Worm (Caenorhabditis elegans): ENCODE measurements around the gene szy-2.

Gene szy-2

DNA sequence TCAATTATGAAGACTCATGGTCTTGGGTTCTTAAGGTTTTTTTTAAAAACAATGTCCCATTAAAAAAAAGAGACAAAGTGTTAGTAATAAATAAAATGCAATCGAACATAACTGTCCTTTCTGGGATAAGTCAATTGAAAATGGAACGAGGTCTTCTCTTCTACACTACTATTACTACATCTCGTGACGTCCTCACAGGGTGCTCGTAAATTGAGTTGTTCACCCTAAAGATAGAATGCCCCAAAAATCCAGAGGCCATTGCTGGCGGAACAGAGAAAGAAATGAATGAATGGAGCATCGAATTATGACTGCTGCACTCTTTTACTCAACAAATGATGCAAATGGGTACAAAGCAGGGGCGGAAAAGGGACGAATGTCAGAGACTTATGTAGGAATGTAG is 31.3 kb upstream of the szy-2 start:
- no peak for TF ChIP-seq tab-1 (GFP tag; IDR thresholded peaks at IDR 0.05)
- TF ChIP-seq flt-1 (GFP tag; IDR thresholded peaks at IDR 0.05), result no peak
- no peak for TF ChIP-seq T22C8.4 (GFP tag; IDR thresholded peaks at IDR 0.05)
- TF ChIP-seq ref-1 (GFP tag; conservative IDR thresholded peaks at IDR 0.05), result no peak
- TF ChIP-seq ztf-23 (GFP tag; IDR thresholded peaks at IDR 0.05), result no peak
- TF ChIP-seq ztf-29 (GFP tag; IDR thresholded peaks at IDR 0.05), result no peak
- TF ChIP-seq med-1 (GFP tag; optimal IDR thresholded peaks at IDR 0.05; ENCODE audit: insufficient read depth), result no peak
- TF ChIP-seq klf-2 (GFP tag; conservative IDR thresholded peaks at IDR 0.05), result no peak
- TF ChIP-seq cog-1 (tag; optimal IDR thresholded peaks at IDR 0.05), result no peak

DNA sequence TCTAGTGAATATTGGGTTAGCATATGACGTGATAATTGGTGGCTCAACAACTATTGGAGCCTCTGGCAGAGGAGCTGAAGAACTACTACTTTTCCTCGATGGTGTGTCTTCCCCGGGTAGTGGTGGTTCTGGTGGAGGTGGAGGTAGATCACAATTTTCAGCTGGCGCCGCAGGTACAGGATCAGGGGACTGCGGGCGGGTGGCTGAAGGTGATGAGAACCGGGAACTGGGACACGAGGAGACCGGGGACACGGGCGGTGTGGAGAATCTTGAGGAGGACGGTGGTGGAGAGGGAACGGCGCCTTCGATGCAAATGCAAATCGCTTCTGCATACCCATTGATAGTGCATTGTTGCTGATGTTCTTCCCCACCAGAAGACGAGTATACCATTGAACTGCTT is 24.7 kb upstream of the szy-2 start:
- no peak for TF ChIP-seq med-1 (GFP tag; optimal IDR thresholded peaks at IDR 0.05; ENCODE audit: insufficient read depth)
- TF ChIP-seq T22C8.4 (GFP tag; IDR thresholded peaks at IDR 0.05), result no peak
- no peak for TF ChIP-seq klf-2 (GFP tag; conservative IDR thresholded peaks at IDR 0.05)

DNA sequence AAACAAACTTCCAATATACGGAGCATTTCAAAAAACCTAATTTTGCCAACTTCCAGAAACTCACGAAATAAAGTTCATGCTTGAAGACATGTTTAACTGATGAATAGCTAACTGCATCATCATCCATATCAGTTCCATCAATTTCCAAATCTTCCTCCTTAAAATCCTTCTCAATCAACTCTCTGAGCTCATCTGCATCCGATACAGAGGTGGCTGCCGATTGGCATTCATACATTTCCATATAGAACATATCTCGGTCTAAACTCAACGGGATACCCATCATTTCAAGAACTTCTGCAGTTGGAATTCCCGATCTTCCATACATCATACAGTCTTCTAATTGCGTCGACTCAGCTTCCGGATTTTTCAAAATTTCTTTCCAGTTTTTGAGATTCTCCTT is 18.3 kb upstream of the szy-2 start:
- TF ChIP-seq T22C8.4 (GFP tag; IDR thresholded peaks at IDR 0.05) (no peak), klf-2 (GFP tag; conservative IDR thresholded peaks at IDR 0.05) (no peak), ref-1 (GFP tag; conservative IDR thresholded peaks at IDR 0.05) (no peak), med-1 (GFP tag; optimal IDR thresholded peaks at IDR 0.05; ENCODE audit: insufficient read depth) (no peak), ztf-23 (GFP tag; IDR thresholded peaks at IDR 0.05) (no peak), cog-1 (tag; optimal IDR thresholded peaks at IDR 0.05) (no peak), ztf-29 (GFP tag; IDR thresholded peaks at IDR 0.05) (no peak), flt-1 (GFP tag; IDR thresholded peaks at IDR 0.05) (no peak), tab-1 (GFP tag; IDR thresholded peaks at IDR 0.05) (no peak)

DNA sequence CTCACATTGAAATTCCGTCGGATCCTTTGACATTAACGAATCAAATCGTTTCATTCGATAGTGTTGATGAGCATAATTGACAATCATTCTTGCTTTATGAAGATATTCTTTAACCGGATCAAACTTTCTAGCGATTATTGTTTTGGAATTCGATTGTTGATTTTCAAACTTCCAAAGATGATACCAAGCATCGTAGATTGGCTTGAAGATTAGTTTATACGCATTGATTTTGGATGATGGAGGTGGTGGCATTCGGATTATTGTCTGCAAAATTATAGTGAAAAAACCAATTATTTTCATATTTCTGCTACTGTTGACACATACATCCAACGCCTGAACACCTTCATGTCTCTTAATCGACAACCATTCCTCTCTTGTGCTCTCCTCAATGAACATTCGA is 17.0 kb upstream of the szy-2 start:
- TF ChIP-seq klf-2 (GFP tag; conservative IDR thresholded peaks at IDR 0.05) (no peak), T22C8.4 (GFP tag; IDR thresholded peaks at IDR 0.05) (no peak), ztf-29 (GFP tag; IDR thresholded peaks at IDR 0.05) (no peak), flt-1 (GFP tag; IDR thresholded peaks at IDR 0.05) (no peak), ztf-23 (GFP tag; IDR thresholded peaks at IDR 0.05) (no peak), med-1 (GFP tag; optimal IDR thresholded peaks at IDR 0.05; ENCODE audit: insufficient read depth) (no peak), cog-1 (tag; optimal IDR thresholded peaks at IDR 0.05) (no peak), tab-1 (GFP tag; IDR thresholded peaks at IDR 0.05) (no peak), ref-1 (GFP tag; conservative IDR thresholded peaks at IDR 0.05) (no peak)

DNA sequence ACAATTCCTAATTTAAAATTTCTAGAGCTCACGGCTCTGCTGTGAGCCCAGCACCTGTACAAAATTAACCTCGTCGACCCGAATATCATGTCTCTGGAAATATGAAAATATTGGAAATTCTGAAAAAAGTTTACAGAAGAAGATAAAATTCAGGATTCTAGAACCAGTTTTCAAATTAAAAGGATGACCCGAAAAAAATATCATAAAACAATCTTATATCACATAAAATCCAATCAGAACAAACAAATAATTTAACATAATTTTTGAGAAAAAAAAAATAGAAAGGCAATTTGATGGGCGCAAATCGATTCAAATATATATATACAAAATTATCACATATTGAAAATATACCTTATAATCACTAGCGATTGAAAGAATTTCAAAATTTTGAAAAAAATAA is 14.2 kb upstream of the szy-2 start, which contains the start of gene Y32H12A.7:
Y32H12A.7 (minus strand) TSS at position 101 of the 400 bp plus-strand sequence.
- TF ChIP-seq ref-1 (GFP tag; conservative IDR thresholded peaks at IDR 0.05) (no peak), klf-2 (GFP tag; conservative IDR thresholded peaks at IDR 0.05) (no peak), ztf-23 (GFP tag; IDR thresholded peaks at IDR 0.05) (no peak), cog-1 (tag; optimal IDR thresholded peaks at IDR 0.05) (no peak), med-1 (GFP tag; optimal IDR thresholded peaks at IDR 0.05; ENCODE audit: insufficient read depth) (no peak), tab-1 (GFP tag; IDR thresholded peaks at IDR 0.05) (no peak), ztf-29 (GFP tag; IDR thresholded peaks at IDR 0.05) (no peak), flt-1 (GFP tag; IDR thresholded peaks at IDR 0.05) (no peak), T22C8.4 (GFP tag; IDR thresholded peaks at IDR 0.05) (no peak)

DNA sequence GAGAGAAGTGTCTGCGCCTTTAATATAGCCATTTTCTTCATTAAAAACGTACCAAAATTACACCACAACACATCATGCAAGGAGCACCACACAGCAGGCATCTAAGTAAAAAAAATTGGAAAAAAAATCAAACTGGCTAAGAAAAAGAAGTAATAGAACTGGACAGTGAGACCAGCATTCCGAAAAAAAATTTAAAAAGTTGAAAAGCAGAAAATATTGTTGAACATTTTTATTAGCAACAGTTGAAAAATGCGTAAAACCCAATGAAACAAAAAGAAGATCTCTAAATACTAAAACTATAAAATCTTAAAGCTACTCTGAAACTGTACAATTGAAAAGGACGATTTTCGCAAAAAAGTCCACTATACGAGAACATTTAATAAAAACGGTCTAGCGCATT is 11.0 kb upstream of the szy-2 start, which contains the start of gene Y32H12A.6:
Y32H12A.6 (minus strand) TSS at position 101 of the 400 bp plus-strand sequence.
- no peak for TF ChIP-seq cog-1 (tag; optimal IDR thresholded peaks at IDR 0.05)
- TF ChIP-seq klf-2 (GFP tag; conservative IDR thresholded peaks at IDR 0.05), result no peak
- no peak for TF ChIP-seq tab-1 (GFP tag; IDR thresholded peaks at IDR 0.05)
- TF ChIP-seq flt-1 (GFP tag; IDR thresholded peaks at IDR 0.05), result no peak
- no peak for TF ChIP-seq T22C8.4 (GFP tag; IDR thresholded peaks at IDR 0.05)
- TF ChIP-seq ztf-23 (GFP tag; IDR thresholded peaks at IDR 0.05), result no peak
- TF ChIP-seq ref-1 (GFP tag; conservative IDR thresholded peaks at IDR 0.05), result no peak
- TF ChIP-seq ztf-29 (GFP tag; IDR thresholded peaks at IDR 0.05), result no peak
- TF ChIP-seq med-1 (GFP tag; optimal IDR thresholded peaks at IDR 0.05; ENCODE audit: insufficient read depth), result no peak

DNA sequence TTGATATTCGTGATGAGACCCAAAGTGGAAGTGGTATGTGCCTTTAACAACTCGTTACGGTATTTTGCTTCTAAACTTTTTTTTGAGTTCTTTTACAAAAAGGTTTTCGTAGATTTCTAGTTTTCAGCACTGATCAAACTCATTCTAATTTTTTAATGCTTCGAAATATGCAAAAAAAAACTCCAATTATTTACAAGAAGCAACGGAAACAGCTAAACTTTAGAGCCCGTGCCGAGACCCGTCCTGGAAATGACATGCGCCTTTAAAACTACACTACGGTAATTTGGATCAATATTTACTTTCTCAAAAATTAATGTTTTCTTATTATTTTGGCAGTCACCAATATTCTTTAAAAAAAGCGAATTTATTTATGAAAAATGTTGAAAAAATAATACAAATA is 9.5 kb upstream of the szy-2 start:
- no peak for TF ChIP-seq klf-2 (GFP tag; conservative IDR thresholded peaks at IDR 0.05)
- no peak for TF ChIP-seq cog-1 (tag; optimal IDR thresholded peaks at IDR 0.05)
- no peak for TF ChIP-seq ztf-29 (GFP tag; IDR thresholded peaks at IDR 0.05)
- no peak for TF ChIP-seq flt-1 (GFP tag; IDR thresholded peaks at IDR 0.05)
- TF ChIP-seq T22C8.4 (GFP tag; IDR thresholded peaks at IDR 0.05), result no peak
- TF ChIP-seq ztf-23 (GFP tag; IDR thresholded peaks at IDR 0.05), result no peak
- TF ChIP-seq med-1 (GFP tag; optimal IDR thresholded peaks at IDR 0.05; ENCODE audit: insufficient read depth), result no peak
- TF ChIP-seq ref-1 (GFP tag; conservative IDR thresholded peaks at IDR 0.05), result no peak
- no peak for TF ChIP-seq tab-1 (GFP tag; IDR thresholded peaks at IDR 0.05)

DNA sequence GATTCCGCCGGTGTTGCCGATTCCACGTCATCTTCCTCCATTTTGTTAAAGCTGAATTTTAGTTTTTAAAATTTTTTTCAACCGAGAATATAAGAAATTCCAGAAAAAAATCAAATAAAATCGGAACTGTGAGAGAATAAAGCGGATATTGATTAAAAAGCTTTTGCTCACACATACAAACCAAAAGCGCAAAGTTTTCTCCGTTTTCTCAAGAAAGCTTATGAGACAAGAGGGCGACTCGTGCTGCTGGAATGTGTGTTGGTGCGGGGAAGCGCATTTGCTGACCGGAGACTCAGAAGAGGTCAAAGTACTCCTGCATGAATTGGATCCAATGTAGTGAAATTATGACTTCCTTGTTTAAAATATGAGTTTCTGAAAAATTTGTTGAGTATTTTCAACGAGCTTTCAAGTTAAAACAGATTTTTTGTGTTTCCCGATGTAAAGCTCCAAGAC is 8.8 kb upstream of the szy-2 start, which contains the start of gene paqr-2:
paqr-2 (minus strand) TSS at position 51 of the 453 bp plus-strand sequence.
- TF ChIP-seq tab-1 (GFP tag; IDR thresholded peaks at IDR 0.05) (no peak), ztf-23 (GFP tag; IDR thresholded peaks at IDR 0.05) (no peak), med-1 (GFP tag; optimal IDR thresholded peaks at IDR 0.05; ENCODE audit: insufficient read depth) (no peak), ztf-29 (GFP tag; IDR thresholded peaks at IDR 0.05) (no peak)

DNA sequence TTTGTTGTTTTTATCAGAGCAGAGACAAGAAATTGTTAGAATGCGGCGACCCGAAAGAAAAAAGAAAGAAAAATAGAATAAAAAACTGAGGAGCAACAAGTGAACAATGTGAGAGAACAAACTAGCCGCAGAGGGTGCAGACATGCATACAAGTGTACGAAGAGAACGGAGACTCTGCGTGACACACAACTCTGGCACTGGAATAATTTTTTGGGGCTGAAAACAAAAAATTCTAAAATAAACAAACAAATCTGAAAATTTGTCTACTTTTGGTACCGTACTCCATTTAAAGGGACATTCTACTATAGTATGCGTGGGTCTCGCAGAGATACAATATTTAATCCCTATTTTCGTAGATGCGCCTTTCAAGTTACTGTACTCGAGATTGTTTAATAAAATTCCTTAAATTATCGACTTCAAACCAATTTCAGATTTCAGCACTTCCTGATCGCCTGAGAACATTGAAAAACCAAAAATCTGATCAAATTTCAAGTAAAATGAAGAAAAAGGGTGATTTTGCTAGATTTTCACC is 4.0 kb upstream of the szy-2 start:
- no peak for TF ChIP-seq tab-1 (GFP tag; IDR thresholded peaks at IDR 0.05)
- no peak for TF ChIP-seq med-1 (GFP tag; optimal IDR thresholded peaks at IDR 0.05; ENCODE audit: insufficient read depth)
- no peak for TF ChIP-seq ztf-29 (GFP tag; IDR thresholded peaks at IDR 0.05)
- no peak for TF ChIP-seq cog-1 (tag; optimal IDR thresholded peaks at IDR 0.05)
- TF ChIP-seq flt-1 (GFP tag; IDR thresholded peaks at IDR 0.05), result no peak
- no peak for TF ChIP-seq klf-2 (GFP tag; conservative IDR thresholded peaks at IDR 0.05)
- TF ChIP-seq ztf-23 (GFP tag; IDR thresholded peaks at IDR 0.05), result no peak
- no peak for TF ChIP-seq ref-1 (GFP tag; conservative IDR thresholded peaks at IDR 0.05)
- TF ChIP-seq T22C8.4 (GFP tag; IDR thresholded peaks at IDR 0.05), result no peak

DNA sequence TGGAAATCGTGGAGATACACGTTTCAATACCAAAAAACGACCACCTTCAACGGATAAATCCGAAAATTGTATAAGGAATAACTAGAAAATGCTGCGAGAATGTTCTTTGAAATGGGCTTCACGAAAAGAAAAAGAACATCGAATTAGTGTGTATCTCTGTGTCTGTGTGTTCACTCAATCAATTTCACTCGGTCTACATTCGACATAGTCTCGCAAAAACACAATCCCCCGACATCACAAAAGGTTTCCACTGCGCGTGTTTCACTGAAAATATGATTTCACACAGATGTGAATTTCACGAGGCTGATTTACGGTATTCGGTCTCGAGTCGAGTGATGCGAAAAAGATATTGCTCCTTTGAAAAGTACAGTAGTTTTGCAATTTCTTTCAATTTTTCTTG is 2.6 kb upstream of the szy-2 start:
- TF ChIP-seq T22C8.4 (GFP tag; IDR thresholded peaks at IDR 0.05) (no peak), cog-1 (tag; optimal IDR thresholded peaks at IDR 0.05) (no peak), klf-2 (GFP tag; conservative IDR thresholded peaks at IDR 0.05) (no peak), med-1 (GFP tag; optimal IDR thresholded peaks at IDR 0.05; ENCODE audit: insufficient read depth) (no peak), flt-1 (GFP tag; IDR thresholded peaks at IDR 0.05) (no peak), tab-1 (GFP tag; IDR thresholded peaks at IDR 0.05) (no peak), ztf-23 (GFP tag; IDR thresholded peaks at IDR 0.05) (no peak), ref-1 (GFP tag; conservative IDR thresholded peaks at IDR 0.05) (no peak), ztf-29 (GFP tag; IDR thresholded peaks at IDR 0.05) (no peak)
